Fruit fly (Drosophila melanogaster) whole organism, pupa: ENCODE results near the gene RNF220.
A peak's percentile ranks its signal among the peaks of the same experiment; 100 is the strongest.

Source experiments
- CG10348 ChIP-seq: fragments of 200-800 bp; sonication (Bioruptor generic); IDR thresholded peaks from 2 replicates; pipeline ENCODE4 v1.3.6; 2022; ENCODE audit warnings: missing biosample characterization, missing genetic modification characterization
- CG12605 ChIP-seq: fragments of 200-800 bp; sonication (Bioruptor generic); IDR thresholded peaks from 2 replicates; pipeline ENCODE4 v1.3.6; 2022; ENCODE audit warnings: missing biosample characterization, missing genetic modification characterization
- CG13204 ChIP-seq: fragments of 200-800 bp; sonication (Bioruptor generic); optimal IDR thresholded peaks from 2 replicates; lab custom pipeline; 2018; ENCODE audit warnings: missing biosample characterization, mild to moderate bottlenecking, missing genetic modification characterization, moderate library complexity
- CG14655 ChIP-seq: fragments of 200-800 bp; sonication (Bioruptor generic); optimal IDR thresholded peaks from 3 replicates; lab custom pipeline; 2017; ENCODE audit warnings: mild to moderate bottlenecking, missing biosample characterization, missing genetic modification reagents, missing genetic modification characterization
- CG15710 ChIP-seq: fragments of 200-800 bp; sonication (Bioruptor generic); optimal IDR thresholded peaks from 2 replicates; lab custom pipeline; 2018; ENCODE audit warnings: missing biosample characterization, mild to moderate bottlenecking, missing genetic modification characterization, moderate library complexity
- CG17806 ChIP-seq: fragments of 200-800 bp; sonication (Bioruptor generic); optimal IDR thresholded peaks from 2 replicates; lab custom pipeline; 2018; ENCODE audit warnings: missing biosample characterization, mild to moderate bottlenecking, missing genetic modification characterization, moderate library complexity
- CG32121 ChIP-seq: fragments of 200-800 bp; sonication (Bioruptor generic); IDR thresholded peaks from 2 replicates; pipeline ENCODE4 v1.3.6; 2022; ENCODE audit warnings: missing biosample characterization, missing genetic modification characterization
- CG34367 ChIP-seq: fragments of 200-800 bp; sonication (Bioruptor generic); optimal IDR thresholded peaks from 2 replicates; lab custom pipeline; 2018; ENCODE audit warnings: missing biosample characterization, mild to moderate bottlenecking, missing genetic modification characterization
- CG4496 ChIP-seq: fragments of 200-800 bp; sonication (Bioruptor generic); IDR thresholded peaks from 3 replicates; pipeline ENCODE4 v1.3.6; 2022; ENCODE audit warnings: missing biosample characterization, missing genetic modification characterization
- CG8159 ChIP-seq: fragments of 200-800 bp; sonication (Bioruptor generic); optimal IDR thresholded peaks from 3 replicates; lab custom pipeline; 2018; ENCODE audit warnings: missing biosample characterization, mild to moderate bottlenecking, missing genetic modification characterization, moderate library complexity
- CG8301 ChIP-seq: fragments of 200-800 bp; sonication (Bioruptor generic); optimal IDR thresholded peaks from 2 replicates; lab custom pipeline; 2018; ENCODE audit warnings: missing biosample characterization, mild to moderate bottlenecking, missing genetic modification characterization
- CG9948 ChIP-seq: fragments of 200-800 bp; sonication (Bioruptor generic); optimal IDR thresholded peaks from 2 replicates; lab custom pipeline; 2018; ENCODE audit warnings: missing biosample characterization, mild to moderate bottlenecking, missing genetic modification characterization, moderate library complexity
- D1 ChIP-seq: fragments of 200-800 bp; sonication (Bioruptor generic); optimal IDR thresholded peaks from 2 replicates; lab custom pipeline; 2018; ENCODE audit warnings: missing biosample characterization, mild to moderate bottlenecking, missing genetic modification characterization, moderate library complexity
- EcR ChIP-seq: fragments of 200-800 bp; sonication (Bioruptor generic); optimal IDR thresholded peaks from 3 replicates; lab custom pipeline; 2019; ENCODE audit warnings: missing biosample characterization, missing genetic modification characterization, mild to moderate bottlenecking, moderate library complexity, missing genetic modification reagents
- Ets98B ChIP-seq: fragments of 200-800 bp; sonication (Bioruptor generic); IDR thresholded peaks from 2 replicates; pipeline ENCODE4 v1.3.6; 2022; ENCODE audit warnings: missing biosample characterization, missing genetic modification characterization
- Pif1A ChIP-seq: fragments of 200-800 bp; sonication (Bioruptor generic); optimal IDR thresholded peaks from 3 replicates; lab custom pipeline; 2016; ENCODE audit warnings: missing biosample characterization, missing genetic modification characterization
- Pif1B ChIP-seq: fragments of 200-800 bp; sonication (Bioruptor generic); optimal IDR thresholded peaks from 3 replicates; lab custom pipeline; 2016; ENCODE audit warnings: missing biosample characterization, missing genetic modification characterization
- Snoo ChIP-seq: fragments of 200-800 bp; sonication (Bioruptor generic); optimal IDR thresholded peaks from 3 replicates; lab custom pipeline; 2017; ENCODE audit warnings: missing biosample characterization, mild to moderate bottlenecking, missing genetic modification characterization, inconsistent platforms
- fd96Ca ChIP-seq: fragments of 200-800 bp; sonication (Bioruptor generic); IDR thresholded peaks from 3 replicates; pipeline ENCODE4 v1.3.6; 2022; ENCODE audit warnings: missing biosample characterization, missing genetic modification characterization
- gl ChIP-seq: fragments of 200-800 bp; sonication (Bioruptor generic); optimal IDR thresholded peaks from 2 replicates; lab custom pipeline; 2018; ENCODE audit warnings: missing biosample characterization, mild to moderate bottlenecking, missing genetic modification characterization
- rn ChIP-seq: fragments of 200-800 bp; sonication (Bioruptor generic); IDR thresholded peaks from 2 replicates; pipeline ENCODE4 v1.3.6; 2022; ENCODE audit warnings: missing biosample characterization, missing genetic modification characterization

The RNF220 gene

dm6 chr3R:22718937-22719606 lies 7.1 kb downstream of the RNF220 start:
- no peak for TF ChIP-seq Pif1A (GFP tag; lab: Kevin White, UChicago)
- TF ChIP-seq CG10348 (GFP tag; lab: Robert Waterston, UW) = no peak
- no peak for TF ChIP-seq CG9948
- no peak for TF ChIP-seq gl (tag; lab: Kevin White, UChicago)
- no peak for TF ChIP-seq CG14655 (GFP tag; lab: Kevin White, UChicago)
- TF ChIP-seq fd96Ca (GFP tag; lab: Robert Waterston, UW) = no peak
- no peak for TF ChIP-seq Pif1B (GFP tag; lab: Kevin White, UChicago)
- TF ChIP-seq CG8159 (tag; lab: Kevin White, UChicago) = no peak
- no peak for TF ChIP-seq EcR
- TF ChIP-seq rn (GFP tag; lab: Robert Waterston, UW) = no peak
- no peak for TF ChIP-seq D1 (tag; lab: Kevin White, UChicago)
- TF ChIP-seq CG13204 = no peak
- no peak for TF ChIP-seq CG17806
- no peak for TF ChIP-seq CG8301 (tag; lab: Kevin White, UChicago)
- no peak for TF ChIP-seq Ets98B (GFP tag; lab: Robert Waterston, UW)
- TF ChIP-seq CG15710 (tag; lab: Kevin White, UChicago) = no peak
- TF ChIP-seq Snoo (tag; lab: Kevin White, UChicago) = no peak
- TF ChIP-seq, all 21 proteins: peak for 0

dm6 chr3R:22718401-22718800 lies 7.8 kb downstream of the RNF220 start:
- TF ChIP-seq CG4496 (GFP tag; lab: Robert Waterston, UW) (no peak), Snoo (tag; lab: Kevin White, UChicago) (no peak), CG13204 (no peak), Pif1A (GFP tag; lab: Kevin White, UChicago) (no peak), CG8301 (tag; lab: Kevin White, UChicago) (no peak), gl (tag; lab: Kevin White, UChicago) (no peak), CG9948 (no peak), rn (GFP tag; lab: Robert Waterston, UW) (no peak)

- TF ChIP-seq CG14655 (GFP tag; lab: Kevin White, UChicago) (no peak), Pif1A (GFP tag; lab: Kevin White, UChicago) (no peak), CG12605 (GFP tag; lab: Robert Waterston, UW) (no peak), fd96Ca (GFP tag; lab: Robert Waterston, UW) (no peak), rn (GFP tag; lab: Robert Waterston, UW) (no peak), CG8159 (tag; lab: Kevin White, UChicago) (no peak), CG10348 (GFP tag; lab: Robert Waterston, UW) (no peak), CG34367 (tag; lab: Kevin White, UChicago) (no peak), gl (tag; lab: Kevin White, UChicago) (no peak)
Observed at dm6 chr3R:22717863-22718262, 8.4 kb downstream of the RNF220 start.

- TF ChIP-seq CG8159 (tag; lab: Kevin White, UChicago) (no peak), Ets98B (GFP tag; lab: Robert Waterston, UW) (no peak), CG32121 (no peak)
- TF ChIP-seq, all 21 proteins: peak for 0
Observed at dm6 chr3R:22710662-22711061, 15.6 kb downstream of the RNF220 start, which contains the start of gene CG4907. CG4907 (minus strand) TSS chr3R:22710762.

- TF ChIP-seq CG4496 (GFP tag; lab: Robert Waterston, UW) (no peak), CG34367 (tag; lab: Kevin White, UChicago) (no peak), CG14655 (GFP tag; lab: Kevin White, UChicago) (no peak), CG12605 (GFP tag; lab: Robert Waterston, UW) (no peak), Pif1B (GFP tag; lab: Kevin White, UChicago) (no peak), EcR (no peak), CG13204 (no peak), gl (tag; lab: Kevin White, UChicago) (no peak), CG8159 (tag; lab: Kevin White, UChicago) (no peak), Ets98B (GFP tag; lab: Robert Waterston, UW) (no peak), Pif1A (GFP tag; lab: Kevin White, UChicago) (no peak), Snoo (tag; lab: Kevin White, UChicago) (no peak), CG10348 (GFP tag; lab: Robert Waterston, UW) (no peak), CG15710 (tag; lab: Kevin White, UChicago) (no peak), CG32121 (no peak), CG8301 (tag; lab: Kevin White, UChicago) (no peak), fd96Ca (GFP tag; lab: Robert Waterston, UW) (no peak), rn (GFP tag; lab: Robert Waterston, UW) (no peak), CG17806 (no peak)
Observed at dm6 chr3R:22707178-22707577, 19.0 kb downstream of the RNF220 start, which contains the start of gene CG13842. CG13842 (minus strand) TSS chr3R:22707278.

- TF ChIP-seq CG32121 = 0 out of 2 replicates have a peak, but pooled peaks have one; percentile 28
- no peak for TF ChIP-seq Ets98B (GFP tag; lab: Robert Waterston, UW)
Observed at dm6 chr3R:22701793-22702192, 24.4 kb downstream of the RNF220 start, which contains the start of the genes CG6972 and CCAP. CG6972 (plus strand) TSS chr3R:22702007. CCAP (minus strand) TSS chr3R:22702084.
